Fruit fly (Drosophila melanogaster) whole organism: Measurements from ENCODE around the gene CG31041.

ENCODE experiments used
- CG8478 ChIP-seq: fragments of >200 bp; optimal IDR thresholded peaks from 2 replicates; lab custom pipeline; 2018; ENCODE audit warnings: inconsistent platforms
- pan ChIP-seq: fragments of >200 bp; optimal IDR thresholded peaks from 2 replicates; lab custom pipeline; 2017

DNA sequence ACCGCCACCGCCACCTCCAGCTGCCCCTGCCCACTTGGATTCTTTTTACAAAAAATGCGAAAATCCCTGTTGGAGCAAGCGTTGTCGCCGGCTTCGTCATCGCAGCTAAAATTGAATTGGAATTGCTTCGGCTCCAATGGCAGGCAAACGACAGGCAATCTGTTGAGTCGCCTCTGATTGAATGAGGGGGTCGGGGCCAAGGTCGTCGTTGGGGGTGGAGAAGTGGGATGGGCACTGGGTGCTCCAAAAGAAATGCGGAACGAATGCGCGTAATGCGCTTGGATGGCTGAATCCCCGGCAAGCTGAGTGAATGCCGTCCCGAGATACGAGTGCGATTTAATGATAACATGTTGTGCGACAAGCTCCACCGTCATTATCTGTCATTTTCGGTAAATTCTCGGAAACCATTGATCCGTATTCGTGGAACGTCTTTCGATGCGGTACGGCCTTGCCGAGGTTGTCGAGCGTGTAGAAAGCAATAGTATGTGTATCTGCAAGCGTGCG lies 27.1 kb upstream of the CG31041 start:
- TF ChIP-seq pan (lab: Kevin White, UChicago) (no peak), CG8478 (no peak)
